Fruit fly (Drosophila melanogaster) S2 (cell line): Measurements from ENCODE around the gene fuss.

ENCODE experiments used
- CG8478 ChIP-seq: fragments of >200 bp; optimal IDR thresholded peaks from 2 replicates; lab custom pipeline; 2018
- CTCF ChIP-seq, 2 experiments: fragments of >200 bp; optimal IDR thresholded peaks; 2 replicates each; lab custom pipeline; 2018

dm6 chr4:959110-959920 is 19.0 kb downstream of the fuss start:
- TF ChIP-seq CG8478 (lab: Kevin White, UChicago) (no peak), CTCF (optimal IDR thresholded peaks at IDR 0.05; lab: Kevin White, UChicago) (no peak)
